Worm (Caenorhabditis elegans): Measurements from ENCODE around the gene trim-21.

- TF ChIP-seq T22C8.4 (GFP tag; IDR thresholded peaks at IDR 0.05) (no peak), flt-1 (GFP tag; IDR thresholded peaks at IDR 0.05) (no peak), ztf-29 (GFP tag; IDR thresholded peaks at IDR 0.05) (no peak)
Observed at ce11 chrII:2359965-2360364, 47.3 kb upstream of the trim-21 start, which contains the start of gene F43C11.16.
